Worm (Caenorhabditis elegans) whole organism, late embryonic: ENCODE measurements around the gene tsp-18.

Experiments used
- C08G9.2 ChIP-seq: sonication (generic microtip); optimal IDR thresholded peaks from 2 replicates; lab custom pipeline; 2016; ENCODE audit warnings: mild to moderate bottlenecking, missing genetic modification characterization, moderate library complexity, missing compliant biosample characterization
- K02D7.2 ChIP-seq: sonication (generic microtip); optimal IDR thresholded peaks from 2 replicates; lab custom pipeline; 2017; ENCODE audit warnings: mild to moderate bottlenecking, missing genetic modification characterization, missing compliant biosample characterization
- ama-1 ChIP-seq: fragments of 150-350 bp; optimal IDR thresholded peaks from 2 replicates; lab custom pipeline; 2014
- ceh-18 ChIP-seq: sonication (generic microtip); optimal IDR thresholded peaks from 2 replicates; lab custom pipeline; 2016; ENCODE audit warnings: missing genetic modification characterization, missing compliant biosample characterization
- ceh-9 ChIP-seq: sonication (generic microtip); optimal IDR thresholded peaks from 2 replicates; lab custom pipeline; 2016; ENCODE audit warnings: mild to moderate bottlenecking, missing genetic modification characterization, inconsistent platforms, missing compliant biosample characterization
- elt-2 ChIP-seq: sonication (generic microtip); optimal IDR thresholded peaks from 2 replicates; lab custom pipeline; 2016; ENCODE audit warnings: missing genetic modification reagents, missing genetic modification characterization, missing compliant biosample characterization
- fkh-10 ChIP-seq: fragments of 150-350 bp; optimal IDR thresholded peaks from 2 replicates; lab custom pipeline; 2014; ENCODE audit warnings: missing biosample characterization, missing genetic modification reagents, missing genetic modification characterization
- lin-11 ChIP-seq: fragments of 200-800 bp; sonication (Bioruptor generic); optimal IDR thresholded peaks from 2 replicates; lab custom pipeline; 2018; ENCODE audit warnings: mild to moderate bottlenecking, missing genetic modification characterization, missing compliant biosample characterization
- nfya-1 ChIP-seq: sonication (generic microtip); optimal IDR thresholded peaks from 2 replicates; lab custom pipeline; 2017; ENCODE audit warnings: missing genetic modification characterization, mild to moderate bottlenecking, missing compliant biosample characterization, antibody characterized with exemption, moderate library complexity
- nhr-11 ChIP-seq: fragments of 150-350 bp; optimal IDR thresholded peaks from 2 replicates; lab custom pipeline; 2014; ENCODE audit warnings: missing biosample characterization, missing genetic modification characterization
- pha-4 ChIP-seq: fragments of 150-350 bp; optimal IDR thresholded peaks from 2 replicates; lab custom pipeline; 2018; ENCODE audit warnings: missing biosample characterization, missing genetic modification reagents, missing genetic modification characterization
- tbx-2 ChIP-seq: sonication (generic microtip); optimal IDR thresholded peaks from 2 replicates; lab custom pipeline; 2016; ENCODE audit warnings: missing genetic modification characterization, missing compliant biosample characterization
- unc-86 ChIP-seq: sonication (generic microtip); optimal IDR thresholded peaks from 2 replicates; lab custom pipeline; 2016; ENCODE audit warnings: missing genetic modification characterization, missing compliant biosample characterization

DNA sequence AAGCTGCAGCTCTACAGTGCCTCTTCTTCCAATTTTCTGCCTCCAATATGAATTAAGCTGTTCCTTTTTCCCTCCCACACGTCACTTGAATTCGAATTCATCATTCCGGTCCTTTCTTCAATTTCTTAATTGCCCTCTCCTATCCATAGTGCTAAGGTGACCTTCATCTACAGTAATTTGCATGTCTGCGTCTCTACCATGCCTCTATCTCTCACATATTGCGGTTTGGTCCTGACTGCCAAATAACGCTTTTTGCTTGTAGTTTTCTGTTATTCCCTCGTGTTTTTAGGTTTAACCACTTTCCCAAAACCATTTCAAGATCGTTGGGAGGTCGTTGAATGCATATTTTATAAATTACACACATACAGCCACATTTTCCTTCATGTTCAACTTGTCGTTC, 23.7 kb upstream of the tsp-18 start:
- TF ChIP-seq ceh-9 (tag; lab: Kevin White, UChicago) (no peak), nfya-1 (no peak), elt-2 (tag; lab: Kevin White, UChicago) (no peak), unc-86 (no peak), nhr-11 (no peak), tbx-2 (tag; lab: Kevin White, UChicago) (no peak), fkh-10 (GFP tag; lab: Kevin White, UChicago) (no peak), pha-4 (no peak), ceh-18 (tag; lab: Kevin White, UChicago) (no peak), ama-1 (no peak), lin-11 (tag; lab: Kevin White, UChicago) (no peak), K02D7.2 (tag; lab: Kevin White, UChicago) (no peak), C08G9.2 (no peak)
